Fruit fly (Drosophila melanogaster): ENCODE results near the gene CG8065.

DNA sequence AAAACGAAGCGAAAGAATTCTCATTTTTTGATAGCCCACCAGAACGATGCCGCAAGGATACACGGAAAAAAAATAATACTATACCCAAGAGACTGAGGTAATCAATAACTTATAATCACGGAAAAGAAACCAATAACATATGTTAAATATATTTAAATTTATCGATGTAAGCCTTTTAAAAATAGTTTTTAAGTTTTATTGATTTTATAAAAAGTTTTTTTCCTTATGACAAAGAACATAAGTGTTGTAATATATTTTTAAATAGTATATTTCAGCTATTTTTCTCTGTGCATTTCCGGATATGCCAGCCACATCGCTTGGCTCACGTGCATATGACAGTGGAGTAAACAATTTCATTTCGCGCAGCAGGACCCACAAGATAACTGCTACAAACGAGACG is 47.4 kb downstream of the CG8065 start:
- TF ChIP-seq psq (optimal IDR thresholded peaks at IDR 0.05) = no peak
- no peak for TF ChIP-seq h (optimal IDR thresholded peaks at IDR 0.05)
- TF ChIP-seq Myc (optimal IDR thresholded peaks at IDR 0.05) = no peak
- TF ChIP-seq insv (optimal IDR thresholded peaks at IDR 0.05) = no peak

Measured in Kc167 (cell line).